Worm (Caenorhabditis elegans) whole organism, L4 larva: ENCODE results near the gene cutl-19.

Source experiments
- D1046.2 ChIP-seq: fragments of 200-800 bp; sonication (Bioruptor generic); IDR thresholded peaks from 2 replicates; pipeline ENCODE4 v1.3.6; 2022; ENCODE audit warnings: missing genetic modification characterization, missing compliant biosample characterization
- F49E8.2 ChIP-seq: sonication (generic microtip); optimal IDR thresholded peaks from 2 replicates; lab custom pipeline; 2016; ENCODE audit warnings: missing compliant biosample characterization, mild to moderate bottlenecking, missing genetic modification characterization, borderline replicate concordance
- T20F7.1 ChIP-seq: fragments of 200-800 bp; sonication (Bioruptor generic); optimal IDR thresholded peaks from 2 replicates; lab custom pipeline; 2018; ENCODE audit warnings: mild to moderate bottlenecking, missing genetic modification characterization, missing compliant biosample characterization
- T26A8.4 ChIP-seq: fragments of 200-800 bp; sonication (Bioruptor generic); IDR thresholded peaks from 2 replicates; pipeline ENCODE4 v1.3.6; 2022; ENCODE audit warnings: missing genetic modification characterization, missing compliant biosample characterization
- ZK337.2 ChIP-seq: fragments of 200-800 bp; sonication (Bioruptor generic); IDR thresholded peaks from 2 replicates; pipeline ENCODE4 v1.3.6; 2022; ENCODE audit warnings: missing genetic modification reagents, missing genetic modification characterization, missing compliant biosample characterization
- aha-1 ChIP-seq: fragments of 150-350 bp; peaks from one replicate; lab custom pipeline; 2014; ENCODE audit warnings: missing biosample characterization, missing genetic modification characterization
- ama-1 ChIP-seq: fragments of 150-350 bp; optimal IDR thresholded peaks from 2 replicates; lab custom pipeline; 2014; ENCODE audit warnings: inconsistent platforms, mixed read lengths
- cey-2 ChIP-seq: sonication (generic microtip); optimal IDR thresholded peaks from 3 replicates; lab custom pipeline; 2017; ENCODE audit warnings: missing genetic modification characterization, mild to moderate bottlenecking, missing compliant biosample characterization, antibody characterized with exemption, borderline replicate concordance; ENCODE audit not compliant: insufficient read depth
- ctbp-1 ChIP-seq: fragments of 200-800 bp; sonication (Bioruptor generic); IDR thresholded peaks from 2 replicates; pipeline ENCODE4 v1.3.6; 2022; ENCODE audit warnings: missing genetic modification reagents, missing genetic modification characterization, missing compliant biosample characterization
- daf-16 ChIP-seq, 3 experiments: sonication (generic microtip); optimal IDR thresholded peaks; 2 replicates each; lab custom pipeline; 2016 to 2017; ENCODE audit warnings: missing genetic modification characterization in 3 of 3, missing genetic modification reagents in 3 of 3, mild to moderate bottlenecking in 2 of 3, missing compliant biosample characterization in 2 of 3, missing biosample characterization in 1 of 3, moderate library complexity in 1 of 3
- daf-19 ChIP-seq: fragments of 200-800 bp; sonication (Bioruptor generic); conservative IDR thresholded peaks from 2 replicates; pipeline ENCODE4 v1.3.6; 2022; ENCODE audit warnings: missing genetic modification characterization, missing compliant biosample characterization
- dmd-6 ChIP-seq: fragments of 200-800 bp; sonication (Bioruptor generic); IDR thresholded peaks from 2 replicates; pipeline ENCODE4 v1.3.6; 2022; ENCODE audit warnings: missing genetic modification reagents, missing genetic modification characterization, missing compliant biosample characterization
- dpl-1 ChIP-seq: fragments of 150-350 bp; optimal IDR thresholded peaks from 2 replicates; lab custom pipeline; 2014; ENCODE audit warnings: missing biosample characterization, missing genetic modification reagents, missing genetic modification characterization
- dve-1 ChIP-seq: sonication (generic microtip); optimal IDR thresholded peaks from 2 replicates; lab custom pipeline; 2017; ENCODE audit warnings: antibody characterized with exemption, mild to moderate bottlenecking, missing genetic modification characterization, missing compliant biosample characterization; ENCODE audit not compliant: insufficient read depth
- egl-27 ChIP-seq: sonication (generic microtip); optimal IDR thresholded peaks from 3 replicates; lab custom pipeline; 2017; ENCODE audit warnings: missing biosample characterization, missing genetic modification reagents, missing genetic modification characterization
- egl-43 ChIP-seq: fragments of 200-800 bp; sonication (Bioruptor generic); IDR thresholded peaks from 2 replicates; pipeline ENCODE4 v1.3.6; 2022; ENCODE audit warnings: missing genetic modification reagents, missing genetic modification characterization, missing compliant biosample characterization
- hif-1 ChIP-seq, 2 experiments: sonication (generic microtip); optimal IDR thresholded peaks; 2 replicates each; lab custom pipeline; 2016 to 2017; ENCODE audit warnings: missing compliant biosample characterization in 2 of 2, missing genetic modification characterization in 2 of 2, missing genetic modification reagents in 2 of 2, missing genotype in 2 of 2, mild to moderate bottlenecking in 1 of 2
- hlh-11 ChIP-seq: fragments of 200-800 bp; sonication (Bioruptor generic); optimal IDR thresholded peaks from 2 replicates; lab custom pipeline; 2018; ENCODE audit warnings: mild to moderate bottlenecking, missing genetic modification characterization, missing compliant biosample characterization
- hlh-30 ChIP-seq: sonication (generic microtip); optimal IDR thresholded peaks from 2 replicates; lab custom pipeline; 2017; ENCODE audit warnings: antibody characterized with exemption, mild to moderate bottlenecking, missing genetic modification characterization, missing compliant biosample characterization; ENCODE audit not compliant: insufficient read depth
- hmg-1.1 ChIP-seq: fragments of 200-800 bp; sonication (Bioruptor generic); IDR thresholded peaks from 2 replicates; pipeline ENCODE4 v1.3.6; 2022; ENCODE audit warnings: missing genetic modification reagents, missing genetic modification characterization, missing compliant biosample characterization
- lim-7 ChIP-seq: fragments of 200-800 bp; sonication (Bioruptor generic); IDR thresholded peaks from 2 replicates; pipeline ENCODE4 v1.3.6; 2022; ENCODE audit warnings: missing genetic modification characterization, missing compliant biosample characterization
- lin-1 ChIP-seq: fragments of 200-800 bp; sonication (Bioruptor generic); IDR thresholded peaks from 2 replicates; pipeline ENCODE4 v1.3.6; 2022; ENCODE audit warnings: missing genetic modification reagents, missing genetic modification characterization, missing compliant biosample characterization
- lir-3 ChIP-seq: sonication (generic microtip); optimal IDR thresholded peaks from 2 replicates; lab custom pipeline; 2016; ENCODE audit warnings: mild to moderate bottlenecking, missing genetic modification characterization, missing compliant biosample characterization
- lsy-2 ChIP-seq, 2 experiments: fragments of 150-350 bp in 1 of 2; sonication (generic microtip) in 1 of 2; optimal IDR thresholded peaks; 2 replicates each; lab custom pipeline; 2014 to 2017; ENCODE audit warnings: missing biosample characterization in 2 of 2, missing genetic modification characterization in 2 of 2
- mdl-1 ChIP-seq, 2 experiments: fragments of 150-350 bp in 1 of 2; sonication (generic microtip) in 1 of 2; optimal IDR thresholded peaks; 2 replicates each; lab custom pipeline; 2014 to 2017; ENCODE audit warnings: missing biosample characterization in 2 of 2, missing genetic modification characterization in 2 of 2
- mep-1 ChIP-seq: fragments of 150-350 bp; sonication (generic microtip); optimal IDR thresholded peaks from 3 replicates; lab custom pipeline; 2014; ENCODE audit warnings: missing biosample characterization, missing genetic modification characterization
- mxl-2 ChIP-seq: fragments of 200-800 bp; sonication (Bioruptor generic); conservative IDR thresholded peaks from 2 replicates; pipeline ENCODE4 v1.3.6; 2022; ENCODE audit warnings: missing genetic modification reagents, missing genetic modification characterization, missing compliant biosample characterization
- nhr-10 ChIP-seq: fragments of 150-350 bp; optimal IDR thresholded peaks from 2 replicates; lab custom pipeline; 2014; ENCODE audit warnings: missing biosample characterization, missing genetic modification characterization
- nhr-102 ChIP-seq: sonication (generic microtip); optimal IDR thresholded peaks from 2 replicates; lab custom pipeline; 2016; ENCODE audit warnings: mild to moderate bottlenecking, missing genetic modification characterization, moderate library complexity, missing compliant biosample characterization
- nhr-25 ChIP-seq: sonication (generic microtip); optimal IDR thresholded peaks from 2 replicates; lab custom pipeline; 2017; ENCODE audit warnings: missing genetic modification characterization, mild to moderate bottlenecking, missing compliant biosample characterization, antibody characterized with exemption, moderate library complexity, borderline replicate concordance; ENCODE audit not compliant: insufficient read depth
- nhr-28 ChIP-seq: fragments of 150-350 bp; optimal IDR thresholded peaks from 2 replicates; lab custom pipeline; 2014; ENCODE audit warnings: missing biosample characterization, missing genetic modification characterization
- nhr-41 ChIP-seq: fragments of 200-800 bp; sonication (Bioruptor generic); IDR thresholded peaks from 2 replicates; pipeline ENCODE4 v1.3.6; 2022; ENCODE audit warnings: missing genetic modification reagents, missing genetic modification characterization, missing compliant biosample characterization
- nhr-48 ChIP-seq: sonication (generic microtip); optimal IDR thresholded peaks from 2 replicates; lab custom pipeline; 2016; ENCODE audit warnings: mild to moderate bottlenecking, missing genetic modification characterization, missing compliant biosample characterization
- nhr-6 ChIP-seq: fragments of 150-350 bp; optimal IDR thresholded peaks from 2 replicates; lab custom pipeline; 2014; ENCODE audit warnings: missing biosample characterization, missing genetic modification characterization
- nhr-77 ChIP-seq: fragments of 150-350 bp; optimal IDR thresholded peaks from 2 replicates; lab custom pipeline; 2014; ENCODE audit warnings: missing biosample characterization, missing genetic modification characterization
- php-3 ChIP-seq: fragments of 200-800 bp; sonication (Bioruptor generic); IDR thresholded peaks from 2 replicates; pipeline ENCODE4 v1.3.6; 2022; ENCODE audit warnings: missing genetic modification reagents, missing genetic modification characterization, missing compliant biosample characterization
- pqm-1 ChIP-seq: sonication (generic microtip); optimal IDR thresholded peaks from 2 replicates; lab custom pipeline; 2017; ENCODE audit warnings: missing biosample characterization, missing genetic modification characterization
- saeg-2 ChIP-seq: fragments of 200-800 bp; sonication (Bioruptor generic); IDR thresholded peaks from 2 replicates; pipeline ENCODE4 v1.3.6; 2022; ENCODE audit warnings: missing genetic modification reagents, missing genetic modification characterization, missing compliant biosample characterization
- spr-3 ChIP-seq: fragments of 200-800 bp; sonication (Bioruptor generic); optimal IDR thresholded peaks from 2 replicates; lab custom pipeline; 2018; ENCODE audit warnings: mild to moderate bottlenecking, missing genetic modification characterization, missing compliant biosample characterization
- tra-1 ChIP-seq: fragments of 200-800 bp; sonication (Bioruptor generic); IDR thresholded peaks from 2 replicates; pipeline ENCODE4 v1.3.6; 2022; ENCODE audit warnings: missing genetic modification reagents, missing genetic modification characterization, missing compliant biosample characterization
- unc-62 ChIP-seq, 3 experiments: fragments of 150-350 bp in 1 of 3; sonication (generic microtip); optimal IDR thresholded peaks in 2 of 3; peaks in 1 of 3; 1 replicate in 1 of 3; 2 replicates in 2 of 3; lab custom pipeline; 2014 to 2017; ENCODE audit warnings: missing biosample characterization in 3 of 3, missing genetic modification characterization in 3 of 3, missing genetic modification reagents in 3 of 3, missing genotype in 1 of 3
- vab-7 ChIP-seq: fragments of 200-800 bp; sonication (Bioruptor generic); IDR thresholded peaks from 2 replicates; pipeline ENCODE4 v1.3.6; 2022; ENCODE audit warnings: missing genetic modification reagents, missing genetic modification characterization, missing compliant biosample characterization
- ztf-7 ChIP-seq: fragments of 150-350 bp; optimal IDR thresholded peaks from 2 replicates; lab custom pipeline; 2014; ENCODE audit warnings: missing biosample characterization, missing genetic modification characterization

The cutl-19 gene

ce11 chrIII:5202641-5203040, 14.8 kb downstream of the cutl-19 start (continued):
- no peak for TF ChIP-seq ctbp-1 (GFP tag; lab: Robert Waterston, UW)
- peak; percentile 19 to 55 for TF ChIP-seq lsy-2 (tag; optimal IDR thresholded peaks at IDR 0.05; lab: Kevin White, UChicago)
- peak; percentile 83 for TF ChIP-seq hlh-11 (tag; lab: Kevin White, UChicago)
- peak in 1 of 2 experiments; percentile 75 for TF ChIP-seq mdl-1 (tag; optimal IDR thresholded peaks at IDR 0.05; lab: Kevin White, UChicago)
- TF ChIP-seq ama-1 (lab: Kevin White, UChicago): no peak
- peak; percentile 59 for TF ChIP-seq nhr-25 (tag; lab: Kevin White, UChicago)
- peak; percentile 69 for TF ChIP-seq dmd-6 (GFP tag; lab: Robert Waterston, UW)
- TF ChIP-seq nhr-102 (tag; lab: Kevin White, UChicago): peak; percentile 71
- peak; percentile 47 for TF ChIP-seq nhr-10 (tag; lab: Kevin White, UChicago)
- TF ChIP-seq nhr-6 (tag; lab: Kevin White, UChicago): peak; percentile 78
- peak; percentile 11 for TF ChIP-seq nhr-48 (tag; lab: Kevin White, UChicago)
- peak; percentile 100 for TF ChIP-seq nhr-28 (tag; lab: Kevin White, UChicago)
- TF ChIP-seq hmg-1.1 (GFP tag; lab: Robert Waterston, UW): 0 out of 2 replicates have a peak, but pooled peaks have one; percentile 38
- TF ChIP-seq lir-3 (tag; lab: Kevin White, UChicago): no peak

ce11 chrIII:5201267-5201666, 16.1 kb downstream of the cutl-19 start:
- TF ChIP-seq hif-1 (tag; optimal IDR thresholded peaks at IDR 0.05; lab: Kevin White, UChicago) (peak in 1 of 2 experiments; percentile 47), lim-7 (GFP tag; lab: Robert Waterston, UW) (no peak), T20F7.1 (peak; percentile 58), nhr-10 (tag; lab: Kevin White, UChicago) (no peak), ztf-7 (tag; lab: Kevin White, UChicago) (peak; percentile 41), ZK337.2 (GFP tag; lab: Robert Waterston, UW) (no peak), dmd-6 (GFP tag; lab: Robert Waterston, UW) (peak; percentile 93), aha-1 (tag; lab: Kevin White, UChicago) (peak; percentile 86), vab-7 (GFP tag; lab: Robert Waterston, UW) (no peak), F49E8.2 (no peak), mdl-1 (tag; optimal IDR thresholded peaks at IDR 0.05; lab: Kevin White, UChicago) (no peak), unc-62 (GFP tag; optimal IDR thresholded peaks at IDR 0.05 in 1 of 2; lab: Kevin White, UChicago) (peak; percentile 15 to 98), unc-62 (tag; optimal IDR thresholded peaks at IDR 0.05; lab: Kevin White, UChicago) (no peak), D1046.2 (GFP tag; lab: Robert Waterston, UW) (no peak), hlh-30 (tag; lab: Kevin White, UChicago) (peak; percentile 62), lin-1 (GFP tag; lab: Robert Waterston, UW) (peak; percentile 59), mxl-2 (GFP tag; lab: Robert Waterston, UW) (no peak), nhr-41 (GFP tag; lab: Robert Waterston, UW) (peak; percentile 57; the same call in 1 of the 2 replicates), nhr-48 (tag; lab: Kevin White, UChicago) (peak; percentile 67), lsy-2 (tag; optimal IDR thresholded peaks at IDR 0.05; lab: Kevin White, UChicago) (peak in 1 of 2 experiments; percentile 58), hmg-1.1 (GFP tag; lab: Robert Waterston, UW) (no peak), nhr-102 (tag; lab: Kevin White, UChicago) (peak; percentile 79), daf-19 (GFP tag; lab: Robert Waterston, UW) (no peak), tra-1 (peak; percentile 88), dpl-1 (peak; percentile 22), php-3 (peak; percentile 59; the same call in 1 of the 2 replicates), egl-43 (no peak), nhr-77 (tag; lab: Kevin White, UChicago) (peak; percentile 97), egl-27 (tag; lab: Kevin White, UChicago) (no peak), mep-1 (tag; lab: Kevin White, UChicago) (peak; percentile 73), dve-1 (peak; percentile 97), pqm-1 (tag; lab: Kevin White, UChicago) (peak; percentile 82), daf-16 (GFP tag; optimal IDR thresholded peaks at IDR 0.05; lab: Kevin White, UChicago) (peak in 1 of 2 experiments; percentile 26), daf-16 (tag; optimal IDR thresholded peaks at IDR 0.05; lab: Kevin White, UChicago) (peak; percentile 94), lir-3 (tag; lab: Kevin White, UChicago) (no peak), spr-3 (GFP tag; lab: Kevin White, UChicago) (no peak), saeg-2 (GFP tag; lab: Robert Waterston, UW) (no peak), nhr-28 (tag; lab: Kevin White, UChicago) (peak; percentile 99), cey-2 (peak; percentile 12), hlh-11 (tag; lab: Kevin White, UChicago) (peak; percentile 86), T26A8.4 (0 out of 2 replicates have a peak, but pooled peaks have one; percentile 23)
- TF ChIP-seq, all 104 proteins: peak for 24
